Fruit fly (Drosophila melanogaster) whole organism, embryonic: ENCODE data around the gene Rh4.

ENCODE experiments used
- Ada2b ChIP-seq: fragments of 200-800 bp; sonication (Bioruptor generic); IDR thresholded peaks from 2 replicates; pipeline ENCODE4 v1.3.6; 2022; ENCODE audit warnings: missing biosample characterization, missing genetic modification characterization
- B-H1 ChIP-seq: fragments of 200-800 bp; sonication (Bioruptor generic); IDR thresholded peaks from 3 replicates; pipeline ENCODE4 v1.3.6; 2022; ENCODE audit warnings: missing biosample characterization, missing genetic modification characterization
- CG10209 ChIP-seq: fragments of 200-800 bp; sonication (Bioruptor generic); optimal IDR thresholded peaks from 3 replicates; lab custom pipeline; 2017; ENCODE audit warnings: missing biosample characterization, mild to moderate bottlenecking, missing genetic modification characterization, missing genetic modification reagents
- CG10366 ChIP-seq: fragments of 200-800 bp; sonication (Bioruptor generic); IDR thresholded peaks from 2 replicates; pipeline ENCODE4 v1.3.6; 2022; ENCODE audit warnings: missing biosample characterization, missing genetic modification characterization
- CG11247 ChIP-seq: fragments of 200-800 bp; sonication (Bioruptor generic); IDR thresholded peaks from 2 replicates; pipeline ENCODE4 v1.3.6; 2022; ENCODE audit warnings: missing biosample characterization, missing genetic modification characterization
- CG11398 ChIP-seq: fragments of 200-800 bp; sonication (Bioruptor generic); optimal IDR thresholded peaks from 2 replicates; lab custom pipeline; 2016; ENCODE audit warnings: missing biosample characterization, missing genetic modification characterization
- CG12236 ChIP-seq: fragments of 200-800 bp; sonication (Bioruptor generic); optimal IDR thresholded peaks from 2 replicates; lab custom pipeline; 2016; ENCODE audit warnings: missing biosample characterization, missing genetic modification characterization
- CG1233 ChIP-seq: fragments of 200-800 bp; sonication (Bioruptor generic); optimal IDR thresholded peaks from 4 replicates; lab custom pipeline; 2018; ENCODE audit warnings: missing biosample characterization, mild to moderate bottlenecking, missing genetic modification characterization
- CG12659 ChIP-seq: fragments of 200-800 bp; sonication (Bioruptor generic); optimal IDR thresholded peaks from 3 replicates; lab custom pipeline; 2017; ENCODE audit warnings: mild to moderate bottlenecking, missing biosample characterization, missing genetic modification reagents, missing genetic modification characterization
- CG12744 ChIP-seq: fragments of 200-800 bp; sonication (Bioruptor generic); optimal IDR thresholded peaks from 2 replicates; lab custom pipeline; 2016; ENCODE audit warnings: missing biosample characterization, missing genetic modification characterization
- CG13296 ChIP-seq: fragments of 200-800 bp; sonication (Bioruptor generic); optimal IDR thresholded peaks from 3 replicates; lab custom pipeline; 2018; ENCODE audit warnings: missing biosample characterization, mild to moderate bottlenecking, missing genetic modification characterization
- CG14014 ChIP-seq: fragments of 200-800 bp; sonication (Bioruptor generic); IDR thresholded peaks from 2 replicates; pipeline ENCODE4 v1.3.6; 2022; ENCODE audit warnings: missing biosample characterization, missing genetic modification characterization
- CG15514 ChIP-seq: fragments of 200-800 bp; sonication (Bioruptor generic); optimal IDR thresholded peaks from 3 replicates; lab custom pipeline; 2017; ENCODE audit warnings: missing biosample characterization, missing genetic modification characterization, mild to moderate bottlenecking, moderate library complexity, missing genetic modification reagents
- CG16815 ChIP-seq: fragments of 200-800 bp; sonication (Bioruptor generic); optimal IDR thresholded peaks from 3 replicates; lab custom pipeline; 2017; ENCODE audit warnings: missing biosample characterization, mild to moderate bottlenecking, missing genetic modification characterization
- CG32532 ChIP-seq: fragments of 200-800 bp; sonication (Bioruptor generic); IDR thresholded peaks from 2 replicates; pipeline ENCODE4 v1.3.6; 2022; ENCODE audit warnings: missing biosample characterization, missing genetic modification characterization
- CG33557 ChIP-seq: fragments of 200-800 bp; sonication (Bioruptor generic); optimal IDR thresholded peaks from 2 replicates; lab custom pipeline; 2019; ENCODE audit warnings: missing biosample characterization, mild to moderate bottlenecking, missing genetic modification characterization, moderate library complexity
- CG4404 ChIP-seq: fragments of 200-800 bp; sonication (Bioruptor generic); IDR thresholded peaks from 2 replicates; pipeline ENCODE4 v1.3.6; 2022; ENCODE audit warnings: missing biosample characterization, missing genetic modification characterization
- CG6175 ChIP-seq: fragments of 200-800 bp; sonication (Bioruptor generic); IDR thresholded peaks from 3 replicates; pipeline ENCODE4 v1.3.6; 2022; ENCODE audit warnings: missing biosample characterization, missing genetic modification characterization
- CG6654 ChIP-seq: fragments of 200-800 bp; sonication (Bioruptor generic); optimal IDR thresholded peaks from 2 replicates; lab custom pipeline; 2017; ENCODE audit warnings: missing biosample characterization, mild to moderate bottlenecking, missing genetic modification characterization
- CG6689 ChIP-seq: fragments of 200-800 bp; sonication (Bioruptor generic); IDR thresholded peaks from 2 replicates; pipeline ENCODE4 v1.3.6; 2022; ENCODE audit warnings: missing biosample characterization, missing genetic modification characterization
- CG6854 ChIP-seq: fragments of 200-800 bp; sonication (Bioruptor generic); optimal IDR thresholded peaks from 3 replicates; lab custom pipeline; 2017; ENCODE audit warnings: missing biosample characterization, mild to moderate bottlenecking, missing genetic modification characterization
- CG7357 ChIP-seq: fragments of 200-800 bp; sonication (Bioruptor generic); IDR thresholded peaks from 3 replicates; pipeline ENCODE4 v1.3.6; 2022; ENCODE audit warnings: missing biosample characterization, missing genetic modification characterization
- CG8281 ChIP-seq: fragments of 200-800 bp; sonication (Bioruptor generic); optimal IDR thresholded peaks from 2 replicates; lab custom pipeline; 2018; ENCODE audit warnings: missing biosample characterization, mild to moderate bottlenecking, missing genetic modification characterization, moderate library complexity
- CG9932 ChIP-seq: fragments of 200-800 bp; sonication (Bioruptor generic); IDR thresholded peaks from 2 replicates; pipeline ENCODE4 v1.3.6; 2022; ENCODE audit warnings: missing biosample characterization, missing genetic modification characterization
- Chrac-16 ChIP-seq: fragments of 200-800 bp; sonication (Bioruptor generic); optimal IDR thresholded peaks from 3 replicates; lab custom pipeline; 2016; ENCODE audit warnings: missing biosample characterization, missing genetic modification characterization
- CoRest ChIP-seq: fragments of 200-800 bp; sonication (Bioruptor generic); optimal IDR thresholded peaks from 3 replicates; lab custom pipeline; 2018; ENCODE audit warnings: missing biosample characterization, mild to moderate bottlenecking, missing genetic modification characterization, moderate library complexity
- D ChIP-seq, 2 experiments: fragments of 200-800 bp in 1 of 2; fragments of >200 bp in 1 of 2; sonication (Bioruptor generic) in 1 of 2; optimal IDR thresholded peaks; 2 replicates in 1 of 2; 3 replicates in 1 of 2; lab custom pipeline; 2017; ENCODE audit warnings: mild to moderate bottlenecking in 1 of 2, missing biosample characterization in 1 of 2, missing genetic modification characterization in 1 of 2, missing genetic modification reagents in 1 of 2
- Gsc ChIP-seq: fragments of 200-800 bp; sonication (Bioruptor generic); IDR thresholded peaks from 2 replicates; pipeline ENCODE4 v1.3.6; 2022; ENCODE audit warnings: missing biosample characterization, missing genetic modification characterization
- HHEX ChIP-seq: fragments of 200-800 bp; sonication (Bioruptor generic); optimal IDR thresholded peaks from 3 replicates; lab custom pipeline; 2017; ENCODE audit warnings: missing biosample characterization, mild to moderate bottlenecking, missing genetic modification characterization, missing genetic modification reagents
- HmgD ChIP-seq: fragments of 200-800 bp; sonication (Bioruptor generic); optimal IDR thresholded peaks from 3 replicates; lab custom pipeline; 2016; ENCODE audit warnings: missing biosample characterization, missing genetic modification characterization
- Med ChIP-seq: fragments of 200-800 bp; sonication (Bioruptor generic); peaks from one replicate; lab custom pipeline; 2016; ENCODE audit warnings: missing biosample characterization, missing genetic modification characterization, mild to moderate bottlenecking, inconsistent platforms, moderate library complexity
- Mrtf ChIP-seq: fragments of 200-800 bp; sonication (Bioruptor generic); IDR thresholded peaks from 3 replicates; pipeline ENCODE4 v1.3.6; 2022; ENCODE audit warnings: missing biosample characterization, missing genetic modification characterization
- PHDP ChIP-seq: fragments of 200-800 bp; sonication (Bioruptor generic); optimal IDR thresholded peaks from 3 replicates; lab custom pipeline; 2018; ENCODE audit warnings: missing biosample characterization, mild to moderate bottlenecking, missing genetic modification characterization, moderate library complexity
- Usf ChIP-seq: fragments of 200-800 bp; sonication (Bioruptor generic); optimal IDR thresholded peaks from 2 replicates; lab custom pipeline; 2017; ENCODE audit warnings: missing genotype, missing biosample characterization, missing genetic modification characterization
- Xbp1 ChIP-seq: fragments of 200-800 bp; sonication (Bioruptor generic); optimal IDR thresholded peaks from 3 replicates; lab custom pipeline; 2016; ENCODE audit warnings: missing biosample characterization, mild to moderate bottlenecking, missing genetic modification characterization
- bowl ChIP-seq: fragments of 200-800 bp; sonication (Bioruptor generic); IDR thresholded peaks from 2 replicates; pipeline ENCODE4 v1.3.6; 2022; ENCODE audit warnings: missing biosample characterization, missing genetic modification characterization
- dan ChIP-seq: fragments of 200-800 bp; sonication (Bioruptor generic); IDR thresholded peaks from 2 replicates; pipeline ENCODE4 v1.3.6; 2022; ENCODE audit warnings: missing biosample characterization, missing genetic modification characterization
- dm ChIP-seq: fragments of 200-800 bp; sonication (Bioruptor generic); optimal IDR thresholded peaks from 3 replicates; lab custom pipeline; 2016; ENCODE audit warnings: missing biosample characterization, missing genetic modification characterization
- jumu ChIP-seq: fragments of 200-800 bp; sonication (Bioruptor generic); optimal IDR thresholded peaks from 3 replicates; lab custom pipeline; 2016; ENCODE audit warnings: missing biosample characterization, missing genetic modification characterization
- lmd ChIP-seq: fragments of 200-800 bp; sonication (Bioruptor generic); IDR thresholded peaks from 2 replicates; pipeline ENCODE4 v1.3.6; 2022; ENCODE audit warnings: missing biosample characterization, missing genetic modification characterization
- lola ChIP-seq, 3 experiments: fragments of >200 bp in 2 of 3; fragments of 200-800 bp in 1 of 3; sonication (Bioruptor generic) in 1 of 3; optimal IDR thresholded peaks; 2 replicates each; lab custom pipeline; 2017 to 2019; ENCODE audit warnings: missing biosample characterization in 3 of 3, missing genetic modification characterization in 3 of 3, mild to moderate bottlenecking in 1 of 3, moderate library complexity in 1 of 3
- phol ChIP-seq: fragments of 200-800 bp; sonication (Bioruptor generic); optimal IDR thresholded peaks from 3 replicates; lab custom pipeline; 2018; ENCODE audit warnings: missing biosample characterization, mild to moderate bottlenecking, missing genetic modification characterization, moderate library complexity
- prd ChIP-seq, 3 experiments: fragments of >200 bp in 2 of 3; fragments of 200-800 bp in 1 of 3; sonication (Bioruptor generic) in 1 of 3; optimal IDR thresholded peaks in 2 of 3; IDR thresholded peaks in 1 of 3; 2 replicates in 2 of 3; 3 replicates in 1 of 3; pipeline versions ENCODE4 v1.3.6 to Lab custom; 2017 to 2022; ENCODE audit warnings: missing biosample characterization in 1 of 3, missing genetic modification characterization in 1 of 3
- ranshi ChIP-seq: fragments of 200-800 bp; sonication (Bioruptor generic); IDR thresholded peaks from 2 replicates; pipeline ENCODE4 v1.3.6; 2022; ENCODE audit warnings: missing biosample characterization, missing genetic modification characterization
- run ChIP-seq: fragments of 200-800 bp; sonication (Bioruptor generic); optimal IDR thresholded peaks from 3 replicates; lab custom pipeline; 2018; ENCODE audit warnings: missing biosample characterization, mild to moderate bottlenecking, missing genetic modification characterization
- sens ChIP-seq: fragments of 200-800 bp; sonication (Bioruptor generic); peaks from one replicate; lab custom pipeline; 2016; ENCODE audit warnings: missing biosample characterization, missing genetic modification characterization
- sqz ChIP-seq: fragments of 200-800 bp; sonication (Bioruptor generic); optimal IDR thresholded peaks from 3 replicates; lab custom pipeline; 2018; ENCODE audit warnings: missing biosample characterization, mild to moderate bottlenecking, missing genetic modification characterization
- tgo ChIP-seq: fragments of 200-800 bp; sonication (Bioruptor generic); IDR thresholded peaks from 3 replicates; pipeline ENCODE4 v1.3.6; 2022; ENCODE audit warnings: missing biosample characterization, missing genetic modification characterization
- toy ChIP-seq: fragments of 200-800 bp; sonication (Bioruptor generic); IDR thresholded peaks from 2 replicates; pipeline ENCODE4 v1.3.6; 2022; ENCODE audit warnings: missing biosample characterization, missing genetic modification characterization

The Rh4 gene

DNA sequence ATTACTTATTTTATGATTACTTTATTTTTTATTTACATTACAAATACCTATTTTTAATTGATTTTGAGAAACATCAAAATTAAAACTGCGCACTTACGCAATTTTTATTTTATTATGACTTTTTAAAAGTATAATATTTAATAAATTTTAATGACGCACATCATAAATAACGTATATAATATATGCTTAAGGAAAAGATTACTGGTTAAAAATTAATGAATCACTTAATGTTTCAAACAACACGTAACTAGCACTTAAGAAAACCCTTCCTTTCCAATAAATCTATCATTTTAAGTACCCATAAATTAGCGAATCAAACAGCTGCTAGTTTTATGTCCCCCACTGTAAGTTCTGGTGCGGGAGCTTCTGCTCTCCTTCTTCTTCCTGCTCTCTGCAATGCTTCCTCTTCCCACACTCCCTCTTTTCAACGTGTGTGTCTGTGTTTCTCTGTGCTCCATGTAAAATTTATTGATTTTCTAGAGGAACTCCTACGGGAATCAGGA lies 55.4 kb downstream of the Rh4 start (continued):
- TF ChIP-seq Chrac-16 = peak; percentile 36
- no peak for TF ChIP-seq dan
- peak; percentile 61 for TF ChIP-seq CG6689 (GFP tag; lab: Robert Waterston, UW)
- peak; percentile 56 for TF ChIP-seq sens (GFP tag; lab: Kevin White, UChicago)
- TF ChIP-seq CG14014 = peak; percentile 28; the same call in 1 of the 2 replicates
- TF ChIP-seq CG1233 (GFP tag; lab: Kevin White, UChicago) = peak; percentile 76
- 0 out of 3 replicates have a peak, but pooled peaks have one; percentile 12 for TF ChIP-seq Mrtf (GFP tag; lab: Robert Waterston, UW)
- peak; percentile 14; the same call in 1 of the 2 replicates for TF ChIP-seq ranshi (GFP tag; lab: Robert Waterston, UW)
- no peak for TF ChIP-seq Gsc
- no peak for TF ChIP-seq CG11398 (GFP tag; lab: Kevin White, UChicago)
- peak; percentile 76 for TF ChIP-seq CG13296 (GFP tag; lab: Kevin White, UChicago)
- TF ChIP-seq PHDP (tag; lab: Kevin White, UChicago) = peak; percentile 76
- peak in 1 of 3 experiments; percentile 78 for TF ChIP-seq lola (GFP tag; optimal IDR thresholded peaks at IDR 0.05; lab: Kevin White, UChicago)
- TF ChIP-seq Med (GFP tag; lab: Kevin White, UChicago) = peak; percentile 33
- no peak for TF ChIP-seq bowl (GFP tag; lab: Robert Waterston, UW)
- peak; percentile 83 for TF ChIP-seq phol (tag; lab: Kevin White, UChicago)
- peak; percentile 54 for TF ChIP-seq Ada2b (GFP tag; lab: Robert Waterston, UW)
- TF ChIP-seq lmd (GFP tag; lab: Robert Waterston, UW) = peak; percentile 50; the same call in 1 of the 2 replicates
- TF ChIP-seq run (tag; lab: Kevin White, UChicago) = peak; percentile 22
- TF ChIP-seq jumu (GFP tag; lab: Kevin White, UChicago) = no peak
- TF ChIP-seq prd (optimal IDR thresholded peaks at IDR 0.05; lab: Kevin White, UChicago) = no peak
- peak; percentile 59; the same call in 1 of the 3 replicates for TF ChIP-seq prd (GFP tag; IDR thresholded peaks at IDR 0.05; lab: Robert Waterston, UW)
- peak; percentile 78 for TF ChIP-seq CG10209 (GFP tag; lab: Kevin White, UChicago)
- TF ChIP-seq CG4404 (GFP tag; lab: Robert Waterston, UW) = peak; percentile 29; the same call in 1 of the 2 replicates
- TF ChIP-seq CG12236 (GFP tag; lab: Kevin White, UChicago) = no peak
- TF ChIP-seq CG9932 (GFP tag; lab: Robert Waterston, UW) = peak; percentile 23
- no peak for TF ChIP-seq CG12744
- peak; percentile 47 for TF ChIP-seq CG6654 (GFP tag; lab: Kevin White, UChicago)
- TF ChIP-seq CG12659 = peak; percentile 83
- peak; percentile 33; the same call in 2 of the 3 replicates for TF ChIP-seq B-H1 (GFP tag; lab: Robert Waterston, UW)
- peak; percentile 49 for TF ChIP-seq Usf (GFP tag; lab: Kevin White, UChicago)
- peak; percentile 53 for TF ChIP-seq CG10366 (GFP tag; lab: Robert Waterston, UW)
- TF ChIP-seq dm = no peak
- 0 out of 3 replicates have a peak, but pooled peaks have one; percentile 50 for TF ChIP-seq CG7357 (GFP tag; lab: Robert Waterston, UW)
- TF ChIP-seq CG6175 = no peak
- TF ChIP-seq CG32532 = peak; percentile 67; the same call in 1 of the 2 replicates
- TF ChIP-seq CG8281 (tag; lab: Kevin White, UChicago) = peak; percentile 23
- 0 out of 2 replicates have a peak, but pooled peaks have one; percentile 20 for TF ChIP-seq toy
- peak; percentile 63 for TF ChIP-seq CG6854
- TF ChIP-seq Xbp1 = peak; percentile 64
- peak; percentile 55 for TF ChIP-seq CG33557 (GFP tag; lab: Kevin White, UChicago)
- peak; percentile 67 for TF ChIP-seq HHEX (GFP tag; lab: Kevin White, UChicago)
- TF ChIP-seq sqz (GFP tag; lab: Kevin White, UChicago) = peak; percentile 34
- peak; percentile 45 for TF ChIP-seq CG11247 (GFP tag; lab: Robert Waterston, UW)
- no peak for TF ChIP-seq D (optimal IDR thresholded peaks at IDR 0.05; lab: Kevin White, UChicago)
- peak; percentile 73 for TF ChIP-seq D (GFP tag; optimal IDR thresholded peaks at IDR 0.05; lab: Kevin White, UChicago)
- peak; percentile 54; the same call in 1 of the 3 replicates for TF ChIP-seq tgo (GFP tag; lab: Robert Waterston, UW)
- peak; percentile 83 for TF ChIP-seq CoRest
- TF ChIP-seq CG16815 (GFP tag; lab: Kevin White, UChicago) = peak; percentile 61
- TF ChIP-seq CG15514 (GFP tag; lab: Kevin White, UChicago) = peak; percentile 26
- TF ChIP-seq HmgD = no peak
